Fruit fly (Drosophila melanogaster) whole organism, embryonic: ENCODE results near the gene CG8814.

Experiments
- Antp ChIP-seq: fragments of 200-800 bp; sonication (Bioruptor generic); optimal IDR thresholded peaks from 3 replicates; lab custom pipeline; 2016; ENCODE audit warnings: missing biosample characterization, missing genetic modification characterization
- Bdp1 ChIP-seq: fragments of 200-800 bp; sonication (Bioruptor generic); optimal IDR thresholded peaks from 3 replicates; lab custom pipeline; 2016; ENCODE audit warnings: missing biosample characterization, missing genetic modification characterization
- CG1024 ChIP-seq: fragments of 200-800 bp; sonication (Bioruptor generic); IDR thresholded peaks from 2 replicates; pipeline ENCODE4 v1.3.6; 2022; ENCODE audit warnings: missing biosample characterization, missing genetic modification characterization
- CG10565 ChIP-seq: fragments of 200-800 bp; sonication (Bioruptor generic); optimal IDR thresholded peaks from 3 replicates; lab custom pipeline; 2016; ENCODE audit warnings: missing biosample characterization, mild to moderate bottlenecking, missing genetic modification characterization
- CG11085 ChIP-seq: fragments of 200-800 bp; sonication (Bioruptor generic); IDR thresholded peaks from 2 replicates; pipeline ENCODE4 v1.3.6; 2022; ENCODE audit warnings: missing biosample characterization, missing genetic modification characterization
- CG12769 ChIP-seq: fragments of 200-800 bp; sonication (Bioruptor generic); optimal IDR thresholded peaks from 2 replicates; lab custom pipeline; 2019; ENCODE audit warnings: missing biosample characterization, mild to moderate bottlenecking, missing genetic modification characterization, moderate library complexity
- CG1529 ChIP-seq: fragments of 200-800 bp; sonication (Bioruptor generic); optimal IDR thresholded peaks from 3 replicates; lab custom pipeline; 2018; ENCODE audit warnings: missing biosample characterization, missing genetic modification characterization
- CG15479 ChIP-seq: fragments of 200-800 bp; sonication (Bioruptor generic); optimal IDR thresholded peaks from 3 replicates; lab custom pipeline; 2019; ENCODE audit warnings: missing biosample characterization, mild to moderate bottlenecking, missing genetic modification characterization, moderate library complexity
- CG2199 ChIP-seq: fragments of 200-800 bp; sonication (Bioruptor generic); IDR thresholded peaks from 3 replicates; pipeline ENCODE4 v1.3.6; 2022; ENCODE audit warnings: missing biosample characterization, missing genetic modification characterization
- CG2712 ChIP-seq: fragments of 200-800 bp; optimal IDR thresholded peaks from 3 replicates; lab custom pipeline; 2019; ENCODE audit warnings: missing biosample characterization, mild to moderate bottlenecking, missing genetic modification characterization, moderate library complexity
- CG31441 ChIP-seq: fragments of 200-800 bp; sonication (Bioruptor generic); IDR thresholded peaks from 2 replicates; pipeline ENCODE4 v1.3.6; 2022; ENCODE audit warnings: missing biosample characterization, missing genetic modification characterization
- CG3281 ChIP-seq: fragments of 200-800 bp; sonication (Bioruptor generic); optimal IDR thresholded peaks from 3 replicates; lab custom pipeline; 2017; ENCODE audit warnings: missing biosample characterization, mild to moderate bottlenecking, missing genetic modification characterization
- CG34376 ChIP-seq: fragments of 200-800 bp; sonication (Bioruptor generic); optimal IDR thresholded peaks from 2 replicates; lab custom pipeline; 2018; ENCODE audit warnings: missing biosample characterization, mild to moderate bottlenecking, missing genetic modification characterization
- CG3838 ChIP-seq: fragments of 200-800 bp; sonication (Bioruptor generic); optimal IDR thresholded peaks from 3 replicates; lab custom pipeline; 2016; ENCODE audit warnings: missing biosample characterization, missing genetic modification characterization
- CG43689 ChIP-seq: fragments of 200-800 bp; sonication (Bioruptor generic); IDR thresholded peaks from 2 replicates; pipeline ENCODE4 v1.3.6; 2022; ENCODE audit warnings: missing biosample characterization, missing genetic modification characterization
- CG8290 ChIP-seq, 3 experiments: fragments of 200-800 bp; sonication (Bioruptor generic); optimal IDR thresholded peaks; 2 replicates each; lab custom pipeline; 2016 to 2019; ENCODE audit warnings: missing biosample characterization in 3 of 3, missing genetic modification characterization in 3 of 3, mild to moderate bottlenecking in 2 of 3, moderate library complexity in 1 of 3
- CG8388 ChIP-seq: fragments of 200-800 bp; sonication (Bioruptor generic); optimal IDR thresholded peaks from 2 replicates; lab custom pipeline; 2019; ENCODE audit warnings: missing biosample characterization, mild to moderate bottlenecking, missing genetic modification characterization, moderate library complexity
- CG8478 ChIP-seq: fragments of >200 bp; optimal IDR thresholded peaks from 2 replicates; lab custom pipeline; 2018
- CG9215 ChIP-seq: fragments of 200-800 bp; sonication (Bioruptor generic); IDR thresholded peaks from 2 replicates; pipeline ENCODE4 v1.3.6; 2022; ENCODE audit warnings: missing biosample characterization, missing genetic modification characterization
- CG9609 ChIP-seq: fragments of 200-800 bp; sonication (Bioruptor generic); optimal IDR thresholded peaks from 3 replicates; lab custom pipeline; 2016; ENCODE audit warnings: missing biosample characterization, missing genetic modification characterization
- CHES-1-like ChIP-seq: fragments of 200-800 bp; sonication (Bioruptor generic); optimal IDR thresholded peaks from 2 replicates; lab custom pipeline; 2016; ENCODE audit warnings: missing biosample characterization, missing genetic modification characterization
- Doc3 ChIP-seq: fragments of 200-800 bp; sonication (Bioruptor generic); IDR thresholded peaks from 3 replicates; pipeline ENCODE4 v1.3.6; 2022; ENCODE audit warnings: missing biosample characterization, missing genetic modification characterization; ENCODE audit not compliant: partially characterized antibody
- E2f1 ChIP-seq: fragments of 200-800 bp; sonication (Bioruptor generic); IDR thresholded peaks from 2 replicates; pipeline ENCODE4 v1.3.6; 2022; ENCODE audit warnings: missing biosample characterization, missing genetic modification characterization
- Ets97D ChIP-seq: fragments of 200-800 bp; sonication (Bioruptor generic); optimal IDR thresholded peaks from 3 replicates; lab custom pipeline; 2016; ENCODE audit warnings: missing biosample characterization, missing genetic modification characterization
- Hmx ChIP-seq: fragments of 200-800 bp; sonication (Bioruptor generic); optimal IDR thresholded peaks from 2 replicates; lab custom pipeline; 2016; ENCODE audit warnings: missing biosample characterization, missing genetic modification characterization
- Nf-YB ChIP-seq: fragments of 200-800 bp; sonication (Bioruptor generic); optimal IDR thresholded peaks from 3 replicates; lab custom pipeline; 2019; ENCODE audit warnings: missing biosample characterization, mild to moderate bottlenecking, missing genetic modification characterization, moderate library complexity
- Nf-YC ChIP-seq: fragments of 200-800 bp; optimal IDR thresholded peaks from 3 replicates; lab custom pipeline; 2019; ENCODE audit warnings: missing biosample characterization, mild to moderate bottlenecking, missing genetic modification characterization, moderate library complexity
- Oli ChIP-seq: fragments of 200-800 bp; sonication (Bioruptor generic); optimal IDR thresholded peaks from 2 replicates; lab custom pipeline; 2018; ENCODE audit warnings: missing biosample characterization, mild to moderate bottlenecking, missing genetic modification characterization, moderate library complexity
- PHDP ChIP-seq: fragments of 200-800 bp; sonication (Bioruptor generic); optimal IDR thresholded peaks from 3 replicates; lab custom pipeline; 2018; ENCODE audit warnings: missing biosample characterization, mild to moderate bottlenecking, missing genetic modification characterization, moderate library complexity
- ab ChIP-seq: fragments of 200-800 bp; sonication (Bioruptor generic); optimal IDR thresholded peaks from 2 replicates; lab custom pipeline; 2016; ENCODE audit warnings: missing biosample characterization, missing genetic modification characterization
- al ChIP-seq: fragments of 200-800 bp; sonication (Bioruptor generic); IDR thresholded peaks from 2 replicates; pipeline ENCODE4 v1.3.6; 2022; ENCODE audit warnings: missing biosample characterization, missing genetic modification characterization
- ap ChIP-seq: fragments of 200-800 bp; sonication (Bioruptor generic); IDR thresholded peaks from 2 replicates; pipeline ENCODE4 v1.3.6; 2022; ENCODE audit warnings: missing biosample characterization, missing genetic modification characterization
- caup ChIP-seq: fragments of 200-800 bp; sonication (Bioruptor generic); optimal IDR thresholded peaks from 3 replicates; lab custom pipeline; 2017; ENCODE audit warnings: missing biosample characterization, mild to moderate bottlenecking, missing genetic modification characterization, moderate library complexity; ENCODE audit not compliant: severe bottlenecking
- chif ChIP-seq, 2 experiments: fragments of 200-800 bp; sonication (Bioruptor generic); optimal IDR thresholded peaks; 3 replicates each; lab custom pipeline; 2016; ENCODE audit warnings: missing biosample characterization in 2 of 2, missing genetic modification characterization in 2 of 2
- croc ChIP-seq: fragments of 200-800 bp; sonication (Bioruptor generic); conservative IDR thresholded peaks from 3 replicates; pipeline ENCODE4 v1.3.6; 2022; ENCODE audit warnings: missing biosample characterization, missing genetic modification characterization
- crol ChIP-seq: fragments of 200-800 bp; sonication (Bioruptor generic); IDR thresholded peaks from 2 replicates; pipeline ENCODE4 v1.3.6; 2022; ENCODE audit warnings: missing biosample characterization, missing genetic modification characterization
- dmrt11E ChIP-seq: fragments of 200-800 bp; sonication (Bioruptor generic); optimal IDR thresholded peaks from 3 replicates; lab custom pipeline; 2018; ENCODE audit warnings: missing biosample characterization, mild to moderate bottlenecking, missing genetic modification characterization, moderate library complexity
- eyg ChIP-seq: fragments of 200-800 bp; sonication (Bioruptor generic); optimal IDR thresholded peaks from 3 replicates; lab custom pipeline; 2016; ENCODE audit warnings: missing biosample characterization, missing genetic modification characterization
- fd102C ChIP-seq: fragments of 200-800 bp; sonication (Bioruptor generic); optimal IDR thresholded peaks from 2 replicates; lab custom pipeline; 2018; ENCODE audit warnings: missing biosample characterization, mild to moderate bottlenecking, missing genetic modification characterization, moderate library complexity
- gce ChIP-seq: fragments of 200-800 bp; sonication (Bioruptor generic); IDR thresholded peaks from 3 replicates; pipeline ENCODE4 v1.3.6; 2022; ENCODE audit warnings: missing biosample characterization, missing genetic modification characterization
- gcm ChIP-seq: fragments of 200-800 bp; sonication (Bioruptor generic); optimal IDR thresholded peaks from 2 replicates; lab custom pipeline; 2019; ENCODE audit warnings: missing biosample characterization, mild to moderate bottlenecking, missing genetic modification characterization, moderate library complexity
- gsb ChIP-seq: fragments of 200-800 bp; sonication (Bioruptor generic); IDR thresholded peaks from 2 replicates; pipeline ENCODE4 v1.3.6; 2022; ENCODE audit warnings: missing biosample characterization, missing genetic modification characterization
- hbn ChIP-seq: fragments of 200-800 bp; sonication (Bioruptor generic); IDR thresholded peaks from 2 replicates; pipeline ENCODE4 v1.3.6; 2022; ENCODE audit warnings: missing biosample characterization, missing genetic modification characterization; ENCODE audit not compliant: partially characterized antibody
- jumu ChIP-seq: fragments of 200-800 bp; sonication (Bioruptor generic); optimal IDR thresholded peaks from 3 replicates; lab custom pipeline; 2016; ENCODE audit warnings: missing biosample characterization, missing genetic modification characterization
- lab ChIP-seq: fragments of 200-800 bp; sonication (Bioruptor generic); optimal IDR thresholded peaks from 3 replicates; lab custom pipeline; 2017; ENCODE audit warnings: missing biosample characterization, missing genetic modification characterization, mild to moderate bottlenecking, moderate library complexity, missing genetic modification reagents
- nerfin-1 ChIP-seq: fragments of 200-800 bp; sonication (Bioruptor generic); optimal IDR thresholded peaks from 3 replicates; lab custom pipeline; 2019; ENCODE audit warnings: missing biosample characterization, mild to moderate bottlenecking, missing genetic modification characterization, moderate library complexity
- nerfin-2 ChIP-seq: fragments of 200-800 bp; sonication (Bioruptor generic); IDR thresholded peaks from 2 replicates; pipeline ENCODE4 v1.3.6; 2022; ENCODE audit warnings: missing biosample characterization, missing genetic modification characterization; ENCODE audit not compliant: partially characterized antibody
- sens ChIP-seq: fragments of 200-800 bp; sonication (Bioruptor generic); peaks from one replicate; lab custom pipeline; 2016; ENCODE audit warnings: missing biosample characterization, missing genetic modification characterization
- seq ChIP-seq: fragments of 200-800 bp; sonication (Bioruptor generic); IDR thresholded peaks from 2 replicates; pipeline ENCODE4 v1.3.6; 2022; ENCODE audit warnings: missing biosample characterization, missing genetic modification characterization
- wdn ChIP-seq: fragments of 200-800 bp; sonication (Bioruptor generic); IDR thresholded peaks from 2 replicates; pipeline ENCODE4 v1.3.6; 2022; ENCODE audit warnings: missing biosample characterization, missing genetic modification characterization

The CG8814 gene

dm6 chr2L:2861885-2862620 is 12.6 kb upstream of the CG8814 start (continued):
- TF ChIP-seq chif (GFP tag; optimal IDR thresholded peaks at IDR 0.05; lab: Kevin White, UChicago): no peak
- peak; percentile 28 for TF ChIP-seq CG2712 (tag; lab: Kevin White, UChicago)
- TF ChIP-seq nerfin-2 (GFP tag; lab: Robert Waterston, UW): no peak
- TF ChIP-seq CHES-1-like (GFP tag; lab: Kevin White, UChicago): no peak
- TF ChIP-seq E2f1 (GFP tag; lab: Robert Waterston, UW): no peak
- TF ChIP-seq CG8478 (lab: Kevin White, UChicago): no peak
- TF ChIP-seq nerfin-1: no peak
- TF ChIP-seq Antp (GFP tag; lab: Kevin White, UChicago): no peak
- TF ChIP-seq al (GFP tag; lab: Robert Waterston, UW): no peak
- TF ChIP-seq Hmx: no peak
- TF ChIP-seq CG9215: no peak
- no peak for TF ChIP-seq seq (GFP tag; lab: Robert Waterston, UW)
- TF ChIP-seq gsb (GFP tag; lab: Robert Waterston, UW): 0 out of 2 replicates have a peak, but pooled peaks have one; percentile 31
- TF ChIP-seq sens: peak; percentile 47
- 0 out of 2 replicates have a peak, but pooled peaks have one; percentile 7 for TF ChIP-seq CG1024 (GFP tag; lab: Robert Waterston, UW)
- TF ChIP-seq CG3838: no peak
- TF ChIP-seq CG43689 (GFP tag; lab: Robert Waterston, UW): no peak
- no peak for TF ChIP-seq ap (GFP tag; lab: Robert Waterston, UW)
- no peak for TF ChIP-seq fd102C
- TF ChIP-seq ab (GFP tag; lab: Kevin White, UChicago): no peak
- TF ChIP-seq CG3281: peak; percentile 22
- TF ChIP-seq croc: no peak
- no peak for TF ChIP-seq eyg (GFP tag; lab: Kevin White, UChicago)
- no peak for TF ChIP-seq jumu (GFP tag; lab: Kevin White, UChicago)
- TF ChIP-seq CG11085 (GFP tag; lab: Robert Waterston, UW): no peak
- TF ChIP-seq CG8388 (GFP tag; lab: Kevin White, UChicago): no peak
- TF ChIP-seq PHDP: no peak
- TF ChIP-seq CG10565: no peak
- no peak for TF ChIP-seq wdn (GFP tag; lab: Robert Waterston, UW)
- TF ChIP-seq CG31441 (GFP tag; lab: Robert Waterston, UW): no peak
- 0 out of 3 replicates have a peak, but pooled peaks have one; percentile 35 for TF ChIP-seq Doc3 (GFP tag; lab: Robert Waterston, UW)
- no peak for TF ChIP-seq hbn (GFP tag; lab: Robert Waterston, UW)
- peak; percentile 25 for TF ChIP-seq gcm (GFP tag; lab: Kevin White, UChicago)
- peak; percentile 2 for TF ChIP-seq CG12769 (tag; lab: Kevin White, UChicago)
- TF ChIP-seq CG8290 (GFP tag; optimal IDR thresholded peaks at IDR 0.05; lab: Kevin White, UChicago): no peak
- peak in 1 of 2 experiments; percentile 32 for TF ChIP-seq CG8290 (tag; optimal IDR thresholded peaks at IDR 0.05; lab: Kevin White, UChicago)
- peak; percentile 33 for TF ChIP-seq lab
- TF ChIP-seq CG1529 (GFP tag; lab: Kevin White, UChicago): no peak
- peak; percentile 15 for TF ChIP-seq Nf-YC (tag; lab: Kevin White, UChicago)
- no peak for TF ChIP-seq CG9609 (GFP tag; lab: Kevin White, UChicago)
- no peak for TF ChIP-seq Nf-YB (GFP tag; lab: Kevin White, UChicago)
- no peak for TF ChIP-seq Oli
- no peak for TF ChIP-seq Bdp1 (GFP tag; lab: Kevin White, UChicago)
- TF ChIP-seq CG34376: peak; percentile 53
- no peak for TF ChIP-seq crol (GFP tag; lab: Robert Waterston, UW)
- TF ChIP-seq CG2199 (GFP tag; lab: Robert Waterston, UW): 0 out of 3 replicates have a peak, but pooled peaks have one; percentile 14
- TF ChIP-seq CG15479 (GFP tag; lab: Kevin White, UChicago): no peak
- no peak for TF ChIP-seq dmrt11E (tag; lab: Kevin White, UChicago)
- no peak; the same call in 2 of the 3 replicates for TF ChIP-seq gce
- no peak for TF ChIP-seq Ets97D (GFP tag; lab: Kevin White, UChicago)
- peak; percentile 42 for TF ChIP-seq caup (GFP tag; lab: Kevin White, UChicago)
